ENCODE assay signal across 1 fruit fly cellular context in the genomic region with DNA sequence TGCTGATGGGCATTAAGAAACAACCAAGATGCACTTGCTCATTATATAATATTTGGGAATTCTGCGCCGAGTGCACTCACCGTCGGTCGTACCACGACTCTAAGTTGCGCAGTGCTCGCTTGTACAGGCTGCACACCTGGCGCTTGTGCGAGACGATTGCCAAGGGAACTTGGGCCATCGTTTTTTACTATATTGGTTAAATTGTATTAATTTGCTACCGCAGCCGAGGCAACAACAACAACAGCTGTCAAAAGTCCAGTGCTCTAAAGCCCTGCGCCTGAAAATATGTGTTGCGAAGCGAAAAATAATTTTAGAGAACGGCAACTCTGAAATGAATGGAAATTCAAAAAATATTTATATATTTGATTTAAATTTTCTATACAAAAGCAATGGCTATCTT.
TF ChIP-seq lines count a peak whose summit lies in the region.

A gene (minus strand): TSS at position 349 of the 400 bp plus-strand sequence.

TF ChIP-seq in whole organism, embryonic, 481 proteins besides CTCF, POLR2A, EP300 and RAD21 (continued from another document and continues in another):
- TF ChIP-seq CG16815 (GFP tag; optimal IDR thresholded peaks at IDR 0.05; lab: Kevin White, UChicago) = no peak
- TF ChIP-seq Neu2 (GFP tag; optimal IDR thresholded peaks at IDR 0.05; lab: Kevin White, UChicago; ENCODE audit: borderline replicate concordance) = no peak
- TF ChIP-seq CG5180 (GFP tag; optimal IDR thresholded peaks at IDR 0.05; lab: Kevin White, UChicago) = no peak
- TF ChIP-seq tx (GFP tag; optimal IDR thresholded peaks at IDR 0.05; lab: Kevin White, UChicago) = no peak
- TF ChIP-seq D19A (tag; optimal IDR thresholded peaks at IDR 0.05; lab: Kevin White, UChicago) = peak; percentile 27
- no peak for TF ChIP-seq Asciz (GFP tag; optimal IDR thresholded peaks at IDR 0.05; lab: Kevin White, UChicago)
- TF ChIP-seq peb (GFP tag; IDR thresholded peaks at IDR 0.05; lab: Robert Waterston, UW) = no peak
- TF ChIP-seq Ssrp (tag; optimal IDR thresholded peaks at IDR 0.05; lab: Kevin White, UChicago) = peak; percentile 6
- 0 out of 2 replicates have a peak, but pooled peaks have one; percentile 24 for TF ChIP-seq Dref (GFP tag; IDR thresholded peaks at IDR 0.05; lab: Robert Waterston, UW)
- TF ChIP-seq CG32772 (GFP tag; IDR thresholded peaks at IDR 0.05; lab: Robert Waterston, UW) = no peak
- TF ChIP-seq chif (GFP tag; optimal IDR thresholded peaks at IDR 0.05; lab: Kevin White, UChicago) = peak in 1 of 2 experiments; percentile 2
- TF ChIP-seq Adf1 (GFP tag; IDR thresholded peaks at IDR 0.05; lab: Robert Waterston, UW) = no peak; the same call in 1 of the 2 replicates
- peak; percentile 7 for TF ChIP-seq CG10431 (GFP tag; optimal IDR thresholded peaks at IDR 0.05; lab: Kevin White, UChicago)
- no peak for TF ChIP-seq TFAM (GFP tag; optimal IDR thresholded peaks at IDR 0.05; lab: Kevin White, UChicago)
- no peak for TF ChIP-seq CG11398 (GFP tag; optimal IDR thresholded peaks at IDR 0.05; lab: Kevin White, UChicago)
- no peak for TF ChIP-seq CG14667 (GFP tag; IDR thresholded peaks at IDR 0.05; lab: Robert Waterston, UW)
- TF ChIP-seq CG13424 (tag; optimal IDR thresholded peaks at IDR 0.05; lab: Kevin White, UChicago) = no peak
- TF ChIP-seq CG2712 (tag; optimal IDR thresholded peaks at IDR 0.05; lab: Kevin White, UChicago) = peak; percentile 42
- TF ChIP-seq CkIIα-i1 (GFP tag; IDR thresholded peaks at IDR 0.05; lab: Robert Waterston, UW) = no peak
- no peak for TF ChIP-seq sr (GFP tag; IDR thresholded peaks at IDR 0.05; lab: Robert Waterston, UW)
- TF ChIP-seq otp (GFP tag; IDR thresholded peaks at IDR 0.05; lab: Robert Waterston, UW) = no peak
- TF ChIP-seq CG9876 (GFP tag; optimal IDR thresholded peaks at IDR 0.05; lab: Kevin White, UChicago) = no peak
- no peak for TF ChIP-seq her (GFP tag; optimal IDR thresholded peaks at IDR 0.05; lab: Kevin White, UChicago)
- peak; percentile 12; the same call in 1 of the 3 replicates for TF ChIP-seq CG11456 (GFP tag; IDR thresholded peaks at IDR 0.05; lab: Robert Waterston, UW)
- no peak for TF ChIP-seq ab (GFP tag; optimal IDR thresholded peaks at IDR 0.05; lab: Kevin White, UChicago)
- peak; percentile 38 for TF ChIP-seq CG10543 (GFP tag; optimal IDR thresholded peaks at IDR 0.05; lab: Kevin White, UChicago)
- TF ChIP-seq al (GFP tag; IDR thresholded peaks at IDR 0.05; lab: Robert Waterston, UW) = no peak
- no peak for TF ChIP-seq CG1792 (GFP tag; optimal IDR thresholded peaks at IDR 0.05; lab: Kevin White, UChicago)
- TF ChIP-seq CG31224 (GFP tag; IDR thresholded peaks at IDR 0.05; lab: Robert Waterston, UW) = no peak
- TF ChIP-seq Mrtf (GFP tag; IDR thresholded peaks at IDR 0.05; lab: Robert Waterston, UW) = no peak
- peak; percentile 55 for TF ChIP-seq Xbp1 (GFP tag; optimal IDR thresholded peaks at IDR 0.05; lab: Kevin White, UChicago)
- no peak; the same call in 1 of the 2 replicates for TF ChIP-seq Xrp1 (GFP tag; IDR thresholded peaks at IDR 0.05; lab: Robert Waterston, UW)
- TF ChIP-seq C15 (GFP tag; IDR thresholded peaks at IDR 0.05; lab: Robert Waterston, UW) = no peak
- TF ChIP-seq aop (GFP tag; IDR thresholded peaks at IDR 0.05; lab: Robert Waterston, UW) = no peak
- no peak for TF ChIP-seq CG17612 (GFP tag; IDR thresholded peaks at IDR 0.05; lab: Robert Waterston, UW)
- TF ChIP-seq lab (GFP tag; optimal IDR thresholded peaks at IDR 0.05; lab: Kevin White, UChicago) = peak; percentile 57
- no peak for TF ChIP-seq gce (GFP tag; IDR thresholded peaks at IDR 0.05; lab: Robert Waterston, UW)
- no peak for TF ChIP-seq ATbp (GFP tag; optimal IDR thresholded peaks at IDR 0.05; lab: Kevin White, UChicago)
- no peak for TF ChIP-seq CG8478 (optimal IDR thresholded peaks at IDR 0.05; lab: Kevin White, UChicago)
- no peak for TF ChIP-seq hth (optimal IDR thresholded peaks at IDR 0.05; lab: Kevin White, UChicago)
- no peak for TF ChIP-seq org-1 (GFP tag; optimal IDR thresholded peaks at IDR 0.05; lab: Kevin White, UChicago)
- TF ChIP-seq Aef1 (GFP tag; IDR thresholded peaks at IDR 0.05; lab: Robert Waterston, UW) = peak; percentile 64
- no peak for TF ChIP-seq Hr39 (optimal IDR thresholded peaks at IDR 0.05; lab: Kevin White, UChicago)
- no peak for TF ChIP-seq rib (GFP tag; IDR thresholded peaks at IDR 0.05; lab: Robert Waterston, UW)
- TF ChIP-seq Pdp1 (GFP tag; optimal IDR thresholded peaks at IDR 0.05; lab: Kevin White, UChicago) = peak; percentile 27 to 97
- TF ChIP-seq jing (GFP tag; optimal IDR thresholded peaks at IDR 0.05; lab: Kevin White, UChicago) = no peak
- TF ChIP-seq lbe (GFP tag; optimal IDR thresholded peaks at IDR 0.05; lab: Kevin White, UChicago) = peak; percentile 56
- no peak for TF ChIP-seq CG4328 (GFP tag; optimal IDR thresholded peaks at IDR 0.05; lab: Kevin White, UChicago)
- no peak for TF ChIP-seq corto (GFP tag; optimal IDR thresholded peaks at IDR 0.05; lab: Kevin White, UChicago)
- no peak for TF ChIP-seq Six4 (GFP tag; optimal IDR thresholded peaks at IDR 0.05; lab: Kevin White, UChicago)
- TF ChIP-seq crc (GFP tag; optimal IDR thresholded peaks at IDR 0.05; lab: Kevin White, UChicago) = no peak
- TF ChIP-seq NFAT (GFP tag; IDR thresholded peaks at IDR 0.05; lab: Robert Waterston, UW) = no peak; the same call in 1 of the 2 replicates
- no peak; the same call in 1 of the 2 replicates for TF ChIP-seq inv (GFP tag; IDR thresholded peaks at IDR 0.05; lab: Robert Waterston, UW; ENCODE audit: partially characterized antibody)
- no peak for TF ChIP-seq Jarid2 (GFP tag; optimal IDR thresholded peaks at IDR 0.05; lab: Kevin White, UChicago)
- peak; percentile 64 for TF ChIP-seq sens (GFP tag; lab: Kevin White, UChicago)
- 0 out of 2 replicates have a peak, but pooled peaks have one; percentile 13 for TF ChIP-seq Atf6 (GFP tag; IDR thresholded peaks at IDR 0.05; lab: Robert Waterston, UW)
- peak; percentile 36 for TF ChIP-seq Meics (GFP tag; optimal IDR thresholded peaks at IDR 0.05; lab: Kevin White, UChicago)
- TF ChIP-seq CG4404 (GFP tag; IDR thresholded peaks at IDR 0.05; lab: Robert Waterston, UW) = no peak
- TF ChIP-seq CG14014 (GFP tag; IDR thresholded peaks at IDR 0.05; lab: Robert Waterston, UW) = peak; percentile 21; the same call in 1 of the 2 replicates
- peak; percentile 25 for TF ChIP-seq BEAF-32 (GFP tag; optimal IDR thresholded peaks at IDR 0.05; lab: Kevin White, UChicago)
- peak; percentile 58 for TF ChIP-seq CG30403 (GFP tag; optimal IDR thresholded peaks at IDR 0.05; lab: Kevin White, UChicago)
- no peak for TF ChIP-seq Poxn (GFP tag; IDR thresholded peaks at IDR 0.05; lab: Robert Waterston, UW)
- TF ChIP-seq HLHmδ (GFP tag; optimal IDR thresholded peaks at IDR 0.05; lab: Kevin White, UChicago) = no peak
- TF ChIP-seq Nf-YB (GFP tag; optimal IDR thresholded peaks at IDR 0.05; lab: Kevin White, UChicago) = no peak
- TF ChIP-seq CG10321 (GFP tag; IDR thresholded peaks at IDR 0.05; lab: Robert Waterston, UW) = no peak
- TF ChIP-seq Hmr (GFP tag; optimal IDR thresholded peaks at IDR 0.05; lab: Kevin White, UChicago) = peak; percentile 38
- no peak for TF ChIP-seq Sry-β (GFP tag; optimal IDR thresholded peaks at IDR 0.05; lab: Kevin White, UChicago)
- peak; percentile 16 for TF ChIP-seq tap (tag; optimal IDR thresholded peaks at IDR 0.05; lab: Kevin White, UChicago)
- TF ChIP-seq CG1602 (GFP tag; optimal IDR thresholded peaks at IDR 0.05; lab: Kevin White, UChicago) = peak; percentile 24
- no peak for TF ChIP-seq CG2199 (GFP tag; IDR thresholded peaks at IDR 0.05; lab: Robert Waterston, UW)
- no peak for TF ChIP-seq eyg (GFP tag; optimal IDR thresholded peaks at IDR 0.05; lab: Kevin White, UChicago)
- no peak for TF ChIP-seq CG9727 (GFP tag; optimal IDR thresholded peaks at IDR 0.05; lab: Kevin White, UChicago)
- TF ChIP-seq psq (GFP tag; optimal IDR thresholded peaks at IDR 0.05; lab: Kevin White, UChicago) = no peak
- no peak for TF ChIP-seq CG6854 (GFP tag; optimal IDR thresholded peaks at IDR 0.05; lab: Kevin White, UChicago)
- TF ChIP-seq CG4707 (GFP tag; optimal IDR thresholded peaks at IDR 0.05; lab: Kevin White, UChicago) = no peak
- peak; percentile 33 for TF ChIP-seq CG10209 (GFP tag; optimal IDR thresholded peaks at IDR 0.05; lab: Kevin White, UChicago)
- no peak for TF ChIP-seq CG6765 (GFP tag; optimal IDR thresholded peaks at IDR 0.05; lab: Kevin White, UChicago)
- peak; percentile 27 for TF ChIP-seq CG18262 (tag; optimal IDR thresholded peaks at IDR 0.05; lab: Kevin White, UChicago)
- peak; percentile 25 for TF ChIP-seq CG17359 (tag; optimal IDR thresholded peaks at IDR 0.05; lab: Kevin White, UChicago)
- peak; percentile 88 for TF ChIP-seq Med (GFP tag; lab: Kevin White, UChicago)
- peak; percentile 31; the same call in 1 of the 3 replicates for TF ChIP-seq row (GFP tag; IDR thresholded peaks at IDR 0.05; lab: Robert Waterston, UW)
- TF ChIP-seq Myb (GFP tag; optimal IDR thresholded peaks at IDR 0.05; lab: Kevin White, UChicago) = peak; percentile 73
- TF ChIP-seq fd102C (GFP tag; optimal IDR thresholded peaks at IDR 0.05; lab: Kevin White, UChicago) = no peak
- peak; percentile 67 for TF ChIP-seq lilli (GFP tag; optimal IDR thresholded peaks at IDR 0.05; lab: Kevin White, UChicago)
- peak; percentile 39 for TF ChIP-seq trem (tag; optimal IDR thresholded peaks at IDR 0.05; lab: Kevin White, UChicago)
- peak; percentile 30 for TF ChIP-seq chn (GFP tag; optimal IDR thresholded peaks at IDR 0.05; lab: Kevin White, UChicago)
- TF ChIP-seq tin (GFP tag; optimal IDR thresholded peaks at IDR 0.05; lab: Kevin White, UChicago) = peak; percentile 46
- TF ChIP-seq fd3F (GFP tag; optimal IDR thresholded peaks at IDR 0.05; lab: Kevin White, UChicago) = no peak
- TF ChIP-seq Mes4 (GFP tag; optimal IDR thresholded peaks at IDR 0.05; lab: Kevin White, UChicago) = no peak
- TF ChIP-seq CG17385 (GFP tag; optimal IDR thresholded peaks at IDR 0.05; lab: Kevin White, UChicago) = peak; percentile 49
- no peak for TF ChIP-seq gsb (GFP tag; IDR thresholded peaks at IDR 0.05; lab: Robert Waterston, UW)
- TF ChIP-seq CG18599 (GFP tag; optimal IDR thresholded peaks at IDR 0.05; lab: Kevin White, UChicago) = peak; percentile 51
- TF ChIP-seq CG13624 (GFP tag; optimal IDR thresholded peaks at IDR 0.05; lab: Kevin White, UChicago) = peak; percentile 17
- no peak for TF ChIP-seq jigr1 (GFP tag; IDR thresholded peaks at IDR 0.05; lab: Robert Waterston, UW)
- no peak for TF ChIP-seq pan (optimal IDR thresholded peaks at IDR 0.05; lab: Kevin White, UChicago)
- TF ChIP-seq pan (GFP tag; optimal IDR thresholded peaks at IDR 0.05 in 1 of 2, IDR thresholded peaks at IDR 0.05 in 1 of 2) = no peak
- TF ChIP-seq da (GFP tag; optimal IDR thresholded peaks at IDR 0.05; lab: Kevin White, UChicago) = no peak
- TF ChIP-seq tna (GFP tag; IDR thresholded peaks at IDR 0.05; lab: Robert Waterston, UW; ENCODE audit: partially characterized antibody) = 0 out of 2 replicates have a peak, but pooled peaks have one; percentile 33
- no peak for TF ChIP-seq exex (tag; optimal IDR thresholded peaks at IDR 0.05; lab: Kevin White, UChicago)
- no peak for TF ChIP-seq btn (GFP tag; optimal IDR thresholded peaks at IDR 0.05; lab: Kevin White, UChicago)
- TF ChIP-seq bowl (GFP tag; IDR thresholded peaks at IDR 0.05; lab: Robert Waterston, UW) = no peak
- TF ChIP-seq CG3407 (GFP tag; optimal IDR thresholded peaks at IDR 0.05; lab: Kevin White, UChicago) = peak; percentile 26
- TF ChIP-seq CG42726 (GFP tag; IDR thresholded peaks at IDR 0.05; lab: Robert Waterston, UW; ENCODE audit: partially characterized antibody) = no peak
- peak; percentile 69 for TF ChIP-seq caup (GFP tag; optimal IDR thresholded peaks at IDR 0.05; lab: Kevin White, UChicago; ENCODE audit: severe bottlenecking)
- TF ChIP-seq lmd (GFP tag; IDR thresholded peaks at IDR 0.05; lab: Robert Waterston, UW) = no peak
- 0 out of 2 replicates have a peak, but pooled peaks have one; percentile 22 for TF ChIP-seq ranshi (GFP tag; IDR thresholded peaks at IDR 0.05; lab: Robert Waterston, UW)
- peak; percentile 36; the same call in 1 of the 2 replicates for TF ChIP-seq CG11247 (GFP tag; IDR thresholded peaks at IDR 0.05; lab: Robert Waterston, UW)
- no peak for TF ChIP-seq ttk (GFP tag; IDR thresholded peaks at IDR 0.05; lab: Robert Waterston, UW)
- TF ChIP-seq CrebB (tag; optimal IDR thresholded peaks at IDR 0.05; lab: Kevin White, UChicago) = no peak
- no peak for TF ChIP-seq CG32767 (GFP tag; IDR thresholded peaks at IDR 0.05; lab: Robert Waterston, UW)
- no peak for TF ChIP-seq CG31365 (tag; optimal IDR thresholded peaks at IDR 0.05; lab: Kevin White, UChicago)
- TF ChIP-seq fru (optimal IDR thresholded peaks at IDR 0.05; lab: Kevin White, UChicago) = no peak
- no peak for TF ChIP-seq dmrt99B (tag; optimal IDR thresholded peaks at IDR 0.05; lab: Kevin White, UChicago)
- peak; percentile 17 for TF ChIP-seq CG18011 (GFP tag; optimal IDR thresholded peaks at IDR 0.05; lab: Kevin White, UChicago)
- TF ChIP-seq dimm (GFP tag; IDR thresholded peaks at IDR 0.05; lab: Robert Waterston, UW) = no peak
- TF ChIP-seq CG14965 (GFP tag; optimal IDR thresholded peaks at IDR 0.05; lab: Kevin White, UChicago; ENCODE audit: borderline replicate concordance) = no peak
- TF ChIP-seq Gsc (GFP tag; IDR thresholded peaks at IDR 0.05; lab: Robert Waterston, UW) = no peak
- TF ChIP-seq Gug (GFP tag; IDR thresholded peaks at IDR 0.05; lab: Robert Waterston, UW) = no peak; the same call in 3 of the 4 replicates
- peak; percentile 5 for TF ChIP-seq CG7786 (GFP tag; optimal IDR thresholded peaks at IDR 0.05; lab: Kevin White, UChicago)
- TF ChIP-seq seq (GFP tag; IDR thresholded peaks at IDR 0.05; lab: Robert Waterston, UW) = no peak
- no peak for TF ChIP-seq CG8281 (tag; optimal IDR thresholded peaks at IDR 0.05; lab: Kevin White, UChicago)
- TF ChIP-seq CG12236 (GFP tag; optimal IDR thresholded peaks at IDR 0.05; lab: Kevin White, UChicago) = no peak
- peak; percentile 38 to 51 for TF ChIP-seq dpn (GFP tag; optimal IDR thresholded peaks at IDR 0.05; lab: Kevin White, UChicago)
- TF ChIP-seq phol (tag; optimal IDR thresholded peaks at IDR 0.05; lab: Kevin White, UChicago) = peak; percentile 46
- TF ChIP-seq Max (GFP tag; optimal IDR thresholded peaks at IDR 0.05; lab: Kevin White, UChicago) = peak; percentile 30
- no peak for TF ChIP-seq CG4282 (GFP tag; optimal IDR thresholded peaks at IDR 0.05; lab: Kevin White, UChicago)
- TF ChIP-seq gcm2 (GFP tag; optimal IDR thresholded peaks at IDR 0.05; lab: Kevin White, UChicago) = no peak
- peak; percentile 83 for TF ChIP-seq CG3847 (GFP tag; IDR thresholded peaks at IDR 0.05; lab: Robert Waterston, UW)
- 0 out of 3 replicates have a peak, but pooled peaks have one; percentile 28 for TF ChIP-seq hb (GFP tag; IDR thresholded peaks at IDR 0.05; lab: Robert Waterston, UW; ENCODE audit: partially characterized antibody)
